Worm (Caenorhabditis elegans) whole organism, L4 larva: ENCODE results near the gene C18B2.4.

Experiments
- F26F4.8 ChIP-seq: fragments of 200-800 bp; sonication (Bioruptor generic); conservative IDR thresholded peaks from 2 replicates; pipeline ENCODE4 v1.3.6; 2022; ENCODE audit warnings: missing genetic modification characterization, missing compliant biosample characterization
- F44E2.7 ChIP-seq: fragments of 200-800 bp; sonication (Bioruptor generic); IDR thresholded peaks from 2 replicates; pipeline ENCODE4 v2.1.2; 2022; ENCODE audit warnings: missing genetic modification characterization, missing compliant biosample characterization
- R02D3.7 ChIP-seq: fragments of 150-350 bp; sonication (generic microtip); optimal IDR thresholded peaks from 3 replicates; lab custom pipeline; 2014; ENCODE audit warnings: missing biosample characterization, missing genetic modification characterization
- T20F7.1 ChIP-seq: fragments of 200-800 bp; sonication (Bioruptor generic); optimal IDR thresholded peaks from 2 replicates; lab custom pipeline; 2018; ENCODE audit warnings: mild to moderate bottlenecking, missing genetic modification characterization, missing compliant biosample characterization
- Y5F2A.4 ChIP-seq: fragments of 200-800 bp; sonication (Bioruptor generic); optimal IDR thresholded peaks from 2 replicates; lab custom pipeline; 2018; ENCODE audit warnings: mild to moderate bottlenecking, missing genetic modification characterization, missing compliant biosample characterization
- Y75B8A.6 ChIP-seq: fragments of 200-800 bp; sonication (Bioruptor generic); IDR thresholded peaks from 2 replicates; pipeline ENCODE4 v1.3.6; 2022; ENCODE audit warnings: missing genetic modification reagents, missing genetic modification characterization, missing compliant biosample characterization
- aly-2 ChIP-seq: sonication (generic microtip); optimal IDR thresholded peaks from 2 replicates; lab custom pipeline; 2018; ENCODE audit warnings: missing biosample characterization, missing genetic modification characterization
- ama-1 ChIP-seq: fragments of 150-350 bp; optimal IDR thresholded peaks from 2 replicates; lab custom pipeline; 2014; ENCODE audit warnings: inconsistent platforms, mixed read lengths
- ceh-32 ChIP-seq: sonication (generic microtip); optimal IDR thresholded peaks from 2 replicates; lab custom pipeline; 2016; ENCODE audit warnings: mild to moderate bottlenecking, missing genetic modification characterization, missing compliant biosample characterization; ENCODE audit not compliant: poor library complexity
- ceh-62 ChIP-seq: sonication (generic microtip); optimal IDR thresholded peaks from 2 replicates; lab custom pipeline; 2017; ENCODE audit warnings: missing biosample characterization, missing genetic modification characterization
- ces-1 ChIP-seq: fragments of 150-350 bp; sonication (generic microtip); optimal IDR thresholded peaks from 4 replicates; lab custom pipeline; 2014; ENCODE audit warnings: missing biosample characterization, missing genetic modification reagents, missing genetic modification characterization
- ctbp-1 ChIP-seq: fragments of 200-800 bp; sonication (Bioruptor generic); IDR thresholded peaks from 2 replicates; pipeline ENCODE4 v1.3.6; 2022; ENCODE audit warnings: missing genetic modification reagents, missing genetic modification characterization, missing compliant biosample characterization
- daf-12 ChIP-seq: fragments of 150-350 bp; optimal IDR thresholded peaks from 2 replicates; lab custom pipeline; 2014; ENCODE audit warnings: missing biosample characterization, missing genetic modification reagents, missing genetic modification characterization
- dmd-6 ChIP-seq: fragments of 200-800 bp; sonication (Bioruptor generic); IDR thresholded peaks from 2 replicates; pipeline ENCODE4 v1.3.6; 2022; ENCODE audit warnings: missing genetic modification reagents, missing genetic modification characterization, missing compliant biosample characterization
- dmd-9 ChIP-seq: fragments of 200-800 bp; sonication (Bioruptor generic); IDR thresholded peaks from 2 replicates; pipeline ENCODE4 v1.3.6; 2022; ENCODE audit warnings: missing genetic modification reagents, missing genetic modification characterization, missing compliant biosample characterization
- dve-1 ChIP-seq: sonication (generic microtip); optimal IDR thresholded peaks from 2 replicates; lab custom pipeline; 2017; ENCODE audit warnings: antibody characterized with exemption, mild to moderate bottlenecking, missing genetic modification characterization, missing compliant biosample characterization; ENCODE audit not compliant: insufficient read depth
- egl-27 ChIP-seq: sonication (generic microtip); optimal IDR thresholded peaks from 3 replicates; lab custom pipeline; 2017; ENCODE audit warnings: missing biosample characterization, missing genetic modification reagents, missing genetic modification characterization
- egl-43 ChIP-seq: fragments of 200-800 bp; sonication (Bioruptor generic); IDR thresholded peaks from 2 replicates; pipeline ENCODE4 v1.3.6; 2022; ENCODE audit warnings: missing genetic modification reagents, missing genetic modification characterization, missing compliant biosample characterization
- fos-1 ChIP-seq: fragments of 150-350 bp; optimal IDR thresholded peaks from 2 replicates; lab custom pipeline; 2014; ENCODE audit warnings: missing biosample characterization, missing genetic modification characterization
- gei-8 ChIP-seq: fragments of 200-800 bp; sonication (Bioruptor generic); optimal IDR thresholded peaks from 2 replicates; lab custom pipeline; 2018; ENCODE audit warnings: mild to moderate bottlenecking, missing genetic modification characterization, missing compliant biosample characterization
- hlh-11 ChIP-seq: fragments of 200-800 bp; sonication (Bioruptor generic); optimal IDR thresholded peaks from 2 replicates; lab custom pipeline; 2018; ENCODE audit warnings: mild to moderate bottlenecking, missing genetic modification characterization, missing compliant biosample characterization
- jun-1 ChIP-seq: fragments of 150-350 bp; optimal IDR thresholded peaks from 2 replicates; lab custom pipeline; 2014; ENCODE audit warnings: missing biosample characterization, missing genetic modification reagents, missing genetic modification characterization
- lin-1 ChIP-seq: fragments of 200-800 bp; sonication (Bioruptor generic); IDR thresholded peaks from 2 replicates; pipeline ENCODE4 v1.3.6; 2022; ENCODE audit warnings: missing genetic modification reagents, missing genetic modification characterization, missing compliant biosample characterization
- lin-13 ChIP-seq: fragments of 150-350 bp; optimal IDR thresholded peaks from 2 replicates; lab custom pipeline; 2014; ENCODE audit warnings: missing biosample characterization, missing genetic modification reagents, missing genetic modification characterization
- lin-15B ChIP-seq: fragments of 150-350 bp; sonication (generic microtip); optimal IDR thresholded peaks from 3 replicates; lab custom pipeline; 2014; ENCODE audit warnings: missing biosample characterization, missing genetic modification characterization
- lin-29 ChIP-seq: fragments of 200-800 bp; sonication (Bioruptor generic); IDR thresholded peaks from 2 replicates; pipeline ENCODE4 v1.3.6; 2022; ENCODE audit warnings: missing genetic modification reagents, missing genetic modification characterization, missing compliant biosample characterization
- lsy-2 ChIP-seq, 2 experiments: fragments of 150-350 bp in 1 of 2; sonication (generic microtip) in 1 of 2; optimal IDR thresholded peaks; 2 replicates each; lab custom pipeline; 2014 to 2017; ENCODE audit warnings: missing biosample characterization in 2 of 2, missing genetic modification characterization in 2 of 2
- madf-9 ChIP-seq: fragments of 200-800 bp; sonication (Bioruptor generic); conservative IDR thresholded peaks from 2 replicates; pipeline ENCODE4 v1.3.6; 2022; ENCODE audit warnings: missing genetic modification reagents, missing genetic modification characterization, missing compliant biosample characterization
- mdl-1 ChIP-seq, 2 experiments: fragments of 150-350 bp in 1 of 2; sonication (generic microtip) in 1 of 2; optimal IDR thresholded peaks; 2 replicates each; lab custom pipeline; 2014 to 2017; ENCODE audit warnings: missing biosample characterization in 2 of 2, missing genetic modification characterization in 2 of 2
- mdt-29 ChIP-seq: fragments of 200-800 bp; sonication (Bioruptor generic); IDR thresholded peaks from 2 replicates; pipeline ENCODE4 v1.3.6; 2022; ENCODE audit warnings: missing genetic modification reagents, missing genetic modification characterization, missing compliant biosample characterization
- mes-2 ChIP-seq: sonication (generic microtip); optimal IDR thresholded peaks from 2 replicates; lab custom pipeline; 2016; ENCODE audit warnings: missing genotype, mild to moderate bottlenecking, missing genetic modification characterization, missing compliant biosample characterization; ENCODE audit not compliant: poor library complexity, severe bottlenecking
- mxl-2 ChIP-seq: fragments of 200-800 bp; sonication (Bioruptor generic); conservative IDR thresholded peaks from 2 replicates; pipeline ENCODE4 v1.3.6; 2022; ENCODE audit warnings: missing genetic modification reagents, missing genetic modification characterization, missing compliant biosample characterization
- nhr-10 ChIP-seq: fragments of 150-350 bp; optimal IDR thresholded peaks from 2 replicates; lab custom pipeline; 2014; ENCODE audit warnings: missing biosample characterization, missing genetic modification characterization
- nhr-102 ChIP-seq: sonication (generic microtip); optimal IDR thresholded peaks from 2 replicates; lab custom pipeline; 2016; ENCODE audit warnings: mild to moderate bottlenecking, missing genetic modification characterization, moderate library complexity, missing compliant biosample characterization
- nhr-111 ChIP-seq: fragments of 200-800 bp; sonication (Bioruptor generic); optimal IDR thresholded peaks from 2 replicates; lab custom pipeline; 2018; ENCODE audit warnings: mild to moderate bottlenecking, missing genetic modification characterization, missing compliant biosample characterization
- nhr-25 ChIP-seq: sonication (generic microtip); optimal IDR thresholded peaks from 2 replicates; lab custom pipeline; 2017; ENCODE audit warnings: missing genetic modification characterization, mild to moderate bottlenecking, missing compliant biosample characterization, antibody characterized with exemption, moderate library complexity, borderline replicate concordance; ENCODE audit not compliant: insufficient read depth
- nhr-28 ChIP-seq: fragments of 150-350 bp; optimal IDR thresholded peaks from 2 replicates; lab custom pipeline; 2014; ENCODE audit warnings: missing biosample characterization, missing genetic modification characterization
- nhr-41 ChIP-seq: fragments of 200-800 bp; sonication (Bioruptor generic); IDR thresholded peaks from 2 replicates; pipeline ENCODE4 v1.3.6; 2022; ENCODE audit warnings: missing genetic modification reagents, missing genetic modification characterization, missing compliant biosample characterization
- nhr-76 ChIP-seq: fragments of 150-350 bp; optimal IDR thresholded peaks from 2 replicates; lab custom pipeline; 2014; ENCODE audit warnings: missing biosample characterization, missing genetic modification characterization
- pqm-1 ChIP-seq: sonication (generic microtip); optimal IDR thresholded peaks from 2 replicates; lab custom pipeline; 2017; ENCODE audit warnings: missing biosample characterization, missing genetic modification characterization
- sdz-12 ChIP-seq: fragments of 200-800 bp; sonication (Bioruptor generic); optimal IDR thresholded peaks from 2 replicates; lab custom pipeline; 2018; ENCODE audit warnings: mild to moderate bottlenecking, missing genetic modification characterization, missing compliant biosample characterization
- snpc-4 ChIP-seq: fragments of 150-350 bp; optimal IDR thresholded peaks from 2 replicates; lab custom pipeline; 2014; ENCODE audit warnings: missing biosample characterization, missing genetic modification characterization
- spr-3 ChIP-seq: fragments of 200-800 bp; sonication (Bioruptor generic); optimal IDR thresholded peaks from 2 replicates; lab custom pipeline; 2018; ENCODE audit warnings: mild to moderate bottlenecking, missing genetic modification characterization, missing compliant biosample characterization
- unc-130 ChIP-seq: sonication (generic microtip); optimal IDR thresholded peaks from 2 replicates; lab custom pipeline; 2016; ENCODE audit warnings: missing genetic modification reagents, missing genetic modification characterization, missing compliant biosample characterization
- unc-39 ChIP-seq: sonication (generic microtip); optimal IDR thresholded peaks from 2 replicates; lab custom pipeline; 2017; ENCODE audit warnings: missing biosample characterization, missing genetic modification characterization
- vab-7 ChIP-seq: fragments of 200-800 bp; sonication (Bioruptor generic); IDR thresholded peaks from 2 replicates; pipeline ENCODE4 v1.3.6; 2022; ENCODE audit warnings: missing genetic modification reagents, missing genetic modification characterization, missing compliant biosample characterization
- zag-1 ChIP-seq: fragments of 150-350 bp; optimal IDR thresholded peaks from 2 replicates; lab custom pipeline; 2014; ENCODE audit warnings: missing biosample characterization, missing genetic modification characterization

Gene C18B2.4

DNA sequence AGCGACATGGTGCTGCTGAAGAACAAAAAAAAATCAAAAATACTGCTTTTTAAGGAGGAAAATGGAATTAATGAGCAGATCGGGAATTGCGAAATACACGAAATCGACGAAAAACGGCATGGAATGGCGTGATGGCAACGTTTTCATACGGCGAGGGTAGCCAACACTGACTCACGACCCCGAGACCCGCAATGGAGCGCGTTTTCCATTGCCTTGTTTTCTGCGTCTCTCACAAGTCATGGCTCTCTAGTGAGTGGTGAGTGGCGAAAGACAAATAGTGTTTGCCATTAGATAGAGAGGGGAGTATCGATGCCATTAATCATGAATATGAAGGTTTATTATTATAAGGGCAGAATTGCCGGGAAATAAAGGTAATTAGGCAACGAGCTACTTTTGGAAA lies at the start of gene C18B2.4 (continued):
- TF ChIP-seq mes-2: peak; percentile 68
- TF ChIP-seq snpc-4 (tag; lab: Kevin White, UChicago): no peak

DNA sequence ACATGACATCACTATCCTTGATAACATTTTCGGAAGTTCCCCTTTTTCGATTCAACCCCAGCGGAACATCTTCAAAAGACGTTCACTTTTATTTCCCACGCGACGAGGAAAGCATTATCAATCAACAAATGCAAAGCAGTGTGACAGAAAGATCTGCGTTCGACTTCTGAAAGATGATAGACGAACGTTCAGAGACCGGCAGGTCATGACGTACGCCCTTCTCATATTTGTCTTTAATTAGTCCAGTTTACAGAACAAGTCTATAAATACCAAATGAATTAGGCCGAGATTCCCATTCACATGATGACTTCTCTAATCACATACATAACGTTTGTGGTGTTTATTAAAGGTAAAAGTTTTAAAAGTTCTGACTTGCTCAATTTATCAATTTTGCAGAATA lies 49.1 kb upstream of the C18B2.4 start, which contains the start of gene R11G1.11:
R11G1.11 (plus strand) TSS at position 301 of the 400 bp plus-strand sequence.
- no peak for TF ChIP-seq ceh-62
- TF ChIP-seq zag-1 (tag; lab: Kevin White, UChicago): no peak
- no peak for TF ChIP-seq nhr-76 (tag; lab: Kevin White, UChicago)
- no peak for TF ChIP-seq egl-27 (tag; lab: Kevin White, UChicago)
- TF ChIP-seq ces-1: no peak
- TF ChIP-seq nhr-28 (tag; lab: Kevin White, UChicago): no peak
- no peak for TF ChIP-seq hlh-11 (tag; lab: Kevin White, UChicago)
- TF ChIP-seq unc-39 (tag; lab: Kevin White, UChicago): no peak
- no peak for TF ChIP-seq dmd-9 (GFP tag; lab: Robert Waterston, UW)

DNA sequence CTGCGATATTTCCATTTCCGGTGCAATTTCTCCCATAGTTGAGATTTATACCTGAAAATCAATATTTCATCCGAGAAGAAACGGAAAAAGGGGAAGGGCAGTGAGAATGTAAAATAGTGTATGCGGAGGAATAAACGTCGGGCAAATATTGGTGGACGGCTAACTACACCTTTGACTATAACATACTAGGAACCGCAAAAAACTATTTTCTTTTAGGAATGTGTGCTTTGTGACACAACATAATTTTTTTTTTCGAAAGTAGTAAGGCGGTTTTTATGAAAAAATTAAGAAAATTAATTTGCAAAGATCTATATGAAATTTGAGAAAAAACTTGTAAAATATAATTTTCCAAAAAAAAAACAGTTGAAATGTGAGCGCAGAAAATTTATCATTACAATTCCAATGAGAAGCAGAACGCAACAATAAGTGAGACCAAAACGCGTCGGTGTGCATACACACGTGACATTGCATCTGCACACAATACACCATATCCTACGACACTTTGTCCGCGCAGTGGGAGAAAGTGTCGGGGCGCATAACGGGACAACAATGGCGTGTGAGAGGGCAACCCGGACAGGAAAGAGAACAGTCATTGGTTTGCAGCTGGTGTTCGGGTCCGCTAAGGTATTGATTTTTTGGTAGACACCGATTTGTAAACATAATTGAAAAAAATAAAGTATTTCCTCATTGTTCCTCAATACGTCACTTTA lies 44.7 kb upstream of the C18B2.4 start, which contains the start of the genes sax-1 and R11G1.2:
sax-1 (minus strand) TSS at position 51 of the 710 bp plus-strand sequence.
R11G1.2 (plus strand) TSS at position 515 of the 710 bp plus-strand sequence.
- TF ChIP-seq Y75B8A.6 (no peak), jun-1 (tag; lab: Kevin White, UChicago) (no peak), spr-3 (GFP tag; lab: Kevin White, UChicago) (no peak), nhr-102 (tag; lab: Kevin White, UChicago) (no peak), ceh-62 (no peak), lin-1 (GFP tag; lab: Robert Waterston, UW) (no peak), R02D3.7 (tag; lab: Kevin White, UChicago) (no peak), ama-1 (lab: Kevin White, UChicago) (no peak), nhr-25 (tag; lab: Kevin White, UChicago) (peak; percentile 25), Y5F2A.4 (GFP tag; lab: Kevin White, UChicago) (no peak), gei-8 (GFP tag; lab: Kevin White, UChicago) (no peak), fos-1 (no peak), mdt-29 (GFP tag; lab: Robert Waterston, UW) (no peak), T20F7.1 (no peak), F26F4.8 (GFP tag; lab: Robert Waterston, UW) (no peak), madf-9 (GFP tag; lab: Robert Waterston, UW) (0 out of 2 replicates have a peak, but pooled peaks have one; percentile 16), egl-43 (GFP tag; lab: Robert Waterston, UW) (no peak), nhr-41 (no peak), dmd-6 (GFP tag; lab: Robert Waterston, UW) (peak; percentile 55), lin-29 (GFP tag; lab: Robert Waterston, UW) (no peak), daf-12 (tag; lab: Kevin White, UChicago) (no peak), mxl-2 (GFP tag; lab: Robert Waterston, UW) (no peak), dve-1 (peak; percentile 56), F44E2.7 (no peak), lin-13 (GFP tag; lab: Kevin White, UChicago) (no peak), lin-15B (tag; lab: Kevin White, UChicago) (no peak), aly-2 (tag; lab: Kevin White, UChicago) (no peak), nhr-111 (GFP tag; lab: Kevin White, UChicago) (no peak), sdz-12 (no peak), lsy-2 (tag; optimal IDR thresholded peaks at IDR 0.05; lab: Kevin White, UChicago) (peak in 1 of 2 experiments; percentile 70), mdl-1 (tag; optimal IDR thresholded peaks at IDR 0.05; lab: Kevin White, UChicago) (peak; percentile 33 to 88), unc-130 (GFP tag; lab: Kevin White, UChicago) (no peak), ctbp-1 (no peak), pqm-1 (no peak), ceh-32 (tag; lab: Kevin White, UChicago) (no peak), nhr-10 (tag; lab: Kevin White, UChicago) (no peak), vab-7 (no peak)
